Fruit fly (Drosophila melanogaster): ENCODE results near the gene CG5397.

The CG5397 gene

dm6 chr2L:1201396-1201837, 38.4 kb upstream of the CG5397 start (continued):
- 0 out of 2 replicates have a peak, but pooled peaks have one; percentile 55 for TF ChIP-seq GATAe (GFP tag; conservative IDR thresholded peaks at IDR 0.05)

dm6 chr2L:1202445-1202844, 37.4 kb upstream of the CG5397 start:
- TF ChIP-seq CG11696 (GFP tag; IDR thresholded peaks at IDR 0.05): peak; percentile 52
- peak; percentile 15 for TF ChIP-seq Med (GFP tag)
- TF ChIP-seq row (GFP tag; IDR thresholded peaks at IDR 0.05): 0 out of 3 replicates have a peak, but pooled peaks have one; percentile 11
- TF ChIP-seq pfk (GFP tag; optimal IDR thresholded peaks at IDR 0.05): no peak
- peak; percentile 8; the same call in 1 of the 2 replicates for TF ChIP-seq CG9932 (GFP tag; IDR thresholded peaks at IDR 0.05)
- TF ChIP-seq CG6813 (GFP tag; optimal IDR thresholded peaks at IDR 0.05): no peak
- no peak for TF ChIP-seq Hr51 (GFP tag; optimal IDR thresholded peaks at IDR 0.05)
- 0 out of 2 replicates have a peak, but pooled peaks have one; percentile 14 for TF ChIP-seq Poxn (GFP tag; IDR thresholded peaks at IDR 0.05)
- TF ChIP-seq CG5180 (GFP tag; optimal IDR thresholded peaks at IDR 0.05): no peak
- TF ChIP-seq CG6254 (GFP tag; optimal IDR thresholded peaks at IDR 0.05): no peak
- TF ChIP-seq Hmx (GFP tag; optimal IDR thresholded peaks at IDR 0.05): no peak
- peak; percentile 51 for TF ChIP-seq Ets65A (GFP tag)

- 0 out of 3 replicates have a peak, but pooled peaks have one; percentile 8 for TF ChIP-seq row (GFP tag; IDR thresholded peaks at IDR 0.05)
- no peak for TF ChIP-seq MESR4 (GFP tag; optimal IDR thresholded peaks at IDR 0.05)
Measured at dm6 chr2L:1203915-1204314, 35.9 kb upstream of the CG5397 start, which contains the start of gene CG14342. CG14342 (plus strand) TSS chr2L:1204215.

dm6 chr2L:1207432-1207831, 32.4 kb upstream of the CG5397 start:
- no peak for TF ChIP-seq CG10274 (GFP tag; optimal IDR thresholded peaks at IDR 0.05)
- TF ChIP-seq ATbp (GFP tag; optimal IDR thresholded peaks at IDR 0.05): peak; percentile 62
- TF ChIP-seq CG10654 (GFP tag; optimal IDR thresholded peaks at IDR 0.05): no peak
- TF ChIP-seq danr (GFP tag; IDR thresholded peaks at IDR 0.05): no peak
- TF ChIP-seq en (GFP tag; optimal IDR thresholded peaks at IDR 0.05): no peak
- no peak for TF ChIP-seq bigmax (GFP tag; optimal IDR thresholded peaks at IDR 0.05)
- peak; percentile 51 for TF ChIP-seq onecut (GFP tag; IDR thresholded peaks at IDR 0.05)
- peak; percentile 41 for TF ChIP-seq CG2712 (tag; optimal IDR thresholded peaks at IDR 0.05)
- TF ChIP-seq CG4730 (GFP tag; IDR thresholded peaks at IDR 0.05): no peak; the same call in 1 of the 2 replicates
- TF ChIP-seq CG12942 (GFP tag; optimal IDR thresholded peaks at IDR 0.05): peak; percentile 10
- TF ChIP-seq stwl (tag; optimal IDR thresholded peaks at IDR 0.05): no peak
- peak; percentile 49; the same call in 1 of the 2 replicates for TF ChIP-seq CG5953 (GFP tag; IDR thresholded peaks at IDR 0.05)
- TF ChIP-seq gcm2 (GFP tag; optimal IDR thresholded peaks at IDR 0.05): no peak
- TF ChIP-seq Mrtf (GFP tag; IDR thresholded peaks at IDR 0.05): peak; percentile 42; the same call in 1 of the 3 replicates
- TF ChIP-seq CG3838 (GFP tag; optimal IDR thresholded peaks at IDR 0.05): no peak
- peak; percentile 24 for TF ChIP-seq odd (GFP tag; optimal IDR thresholded peaks at IDR 0.05)
- no peak for TF ChIP-seq Stat92E (GFP tag; optimal IDR thresholded peaks at IDR 0.05)
- TF ChIP-seq CG18764 (GFP tag; optimal IDR thresholded peaks at IDR 0.05): no peak
- no peak for TF ChIP-seq ato (GFP tag; IDR thresholded peaks at IDR 0.05; ENCODE audit: partially characterized antibody)
- peak; percentile 61 for TF ChIP-seq Nf-YA (GFP tag; IDR thresholded peaks at IDR 0.05)
- TF ChIP-seq CG8765 (GFP tag; IDR thresholded peaks at IDR 0.05): peak; percentile 12; the same call in 1 of the 2 replicates
- TF ChIP-seq Elba2 (GFP tag; optimal IDR thresholded peaks at IDR 0.05): no peak
- TF ChIP-seq Antp (GFP tag; optimal IDR thresholded peaks at IDR 0.05): peak; percentile 15
- peak; percentile 78 for TF ChIP-seq CG14014 (GFP tag; IDR thresholded peaks at IDR 0.05)
- TF ChIP-seq ro (GFP tag; IDR thresholded peaks at IDR 0.05): no peak
- TF ChIP-seq Hr39 (optimal IDR thresholded peaks at IDR 0.05): no peak
- TF ChIP-seq tx (GFP tag; optimal IDR thresholded peaks at IDR 0.05): no peak
- TF ChIP-seq jumu (GFP tag; optimal IDR thresholded peaks at IDR 0.05): no peak
- TF ChIP-seq Hey (tag; optimal IDR thresholded peaks at IDR 0.05): peak; percentile 17
- TF ChIP-seq Hmx (GFP tag; optimal IDR thresholded peaks at IDR 0.05): no peak
- peak; percentile 42 for TF ChIP-seq CG7786 (GFP tag; optimal IDR thresholded peaks at IDR 0.05)
- TF ChIP-seq CG17328 (GFP tag; IDR thresholded peaks at IDR 0.05): peak; percentile 46; the same call in 1 of the 2 replicates
- peak; percentile 63 for TF ChIP-seq CG17385 (GFP tag; optimal IDR thresholded peaks at IDR 0.05)
